Fruit fly (Drosophila melanogaster) whole organism, embryonic: ENCODE results near the gene ca.

Experiments
- Adf1 ChIP-seq: fragments of 200-800 bp; sonication (Bioruptor generic); IDR thresholded peaks from 2 replicates; pipeline ENCODE4 v1.3.6; 2022; ENCODE audit warnings: missing biosample characterization, missing genetic modification characterization
- Bgb ChIP-seq: fragments of 200-800 bp; sonication (Bioruptor generic); IDR thresholded peaks from 2 replicates; pipeline ENCODE4 v1.3.6; 2022; ENCODE audit warnings: missing biosample characterization, missing genetic modification characterization; ENCODE audit not compliant: partially characterized antibody
- CG12391 ChIP-seq: fragments of 200-800 bp; sonication (Bioruptor generic); optimal IDR thresholded peaks from 3 replicates; lab custom pipeline; 2018; ENCODE audit warnings: missing biosample characterization, mild to moderate bottlenecking, missing genetic modification characterization, moderate library complexity
- CG13287 ChIP-seq: fragments of 200-800 bp; sonication (Bioruptor generic); IDR thresholded peaks from 2 replicates; pipeline ENCODE4 v1.3.6; 2022; ENCODE audit warnings: missing biosample characterization, missing genetic modification characterization; ENCODE audit not compliant: partially characterized antibody
- CG15479 ChIP-seq: fragments of 200-800 bp; sonication (Bioruptor generic); optimal IDR thresholded peaks from 3 replicates; lab custom pipeline; 2019; ENCODE audit warnings: missing biosample characterization, mild to moderate bottlenecking, missing genetic modification characterization, moderate library complexity
- CG17186 ChIP-seq: fragments of 200-800 bp; sonication (Bioruptor generic); optimal IDR thresholded peaks from 3 replicates; lab custom pipeline; 2017; ENCODE audit warnings: missing biosample characterization, missing genetic modification reagents, missing genetic modification characterization
- CG2199 ChIP-seq: fragments of 200-800 bp; sonication (Bioruptor generic); IDR thresholded peaks from 3 replicates; pipeline ENCODE4 v1.3.6; 2022; ENCODE audit warnings: missing biosample characterization, missing genetic modification characterization
- CG2202 ChIP-seq: fragments of 200-800 bp; sonication (Bioruptor generic); optimal IDR thresholded peaks from 2 replicates; lab custom pipeline; 2018; ENCODE audit warnings: missing biosample characterization, mild to moderate bottlenecking, missing genetic modification characterization
- CG2889 ChIP-seq: fragments of 200-800 bp; sonication (Bioruptor generic); IDR thresholded peaks from 3 replicates; pipeline ENCODE4 v1.3.6; 2022; ENCODE audit warnings: missing biosample characterization, missing genetic modification characterization
- CG34224 ChIP-seq: fragments of 200-800 bp; sonication (Bioruptor generic); IDR thresholded peaks from 3 replicates; pipeline ENCODE4 v1.3.6; 2022; ENCODE audit warnings: missing biosample characterization, missing genetic modification characterization; ENCODE audit not compliant: partially characterized antibody
- CG42726 ChIP-seq: fragments of 200-800 bp; sonication (Bioruptor generic); IDR thresholded peaks from 2 replicates; pipeline ENCODE4 v1.3.6; 2022; ENCODE audit warnings: missing biosample characterization, missing genetic modification characterization; ENCODE audit not compliant: partially characterized antibody
- CG4360 ChIP-seq: fragments of 200-800 bp; sonication (Bioruptor generic); IDR thresholded peaks from 2 replicates; pipeline ENCODE4 v1.3.6; 2022; ENCODE audit warnings: missing biosample characterization, missing genetic modification characterization
- CG4617 ChIP-seq: fragments of 200-800 bp; sonication (Bioruptor generic); optimal IDR thresholded peaks from 3 replicates; lab custom pipeline; 2016; ENCODE audit warnings: missing biosample characterization, missing genetic modification characterization, borderline replicate concordance
- CG7963 ChIP-seq: fragments of 200-800 bp; sonication (Bioruptor generic); IDR thresholded peaks from 3 replicates; pipeline ENCODE4 v1.3.6; 2022; ENCODE audit warnings: missing biosample characterization, missing genetic modification characterization; ENCODE audit not compliant: partially characterized antibody
- Camta ChIP-seq: fragments of 200-800 bp; sonication (Bioruptor generic); optimal IDR thresholded peaks from 2 replicates; lab custom pipeline; 2016; ENCODE audit warnings: missing biosample characterization, missing genetic modification characterization
- D19A ChIP-seq: fragments of 200-800 bp; optimal IDR thresholded peaks from 3 replicates; lab custom pipeline; 2019; ENCODE audit warnings: missing biosample characterization, mild to moderate bottlenecking, missing genetic modification characterization, moderate library complexity
- D19B ChIP-seq: fragments of 200-800 bp; sonication (Bioruptor generic); optimal IDR thresholded peaks from 2 replicates; lab custom pipeline; 2017; ENCODE audit warnings: missing biosample characterization, mild to moderate bottlenecking, missing genetic modification characterization
- Ets65A ChIP-seq: fragments of 200-800 bp; sonication (Bioruptor generic); peaks from one replicate; lab custom pipeline; 2016; ENCODE audit warnings: missing biosample characterization, missing genetic modification characterization
- Fer1 ChIP-seq: fragments of 200-800 bp; sonication (Bioruptor generic); optimal IDR thresholded peaks from 2 replicates; lab custom pipeline; 2017; ENCODE audit warnings: missing biosample characterization, mild to moderate bottlenecking, missing genetic modification characterization
- Hr39 ChIP-seq: fragments of >200 bp; optimal IDR thresholded peaks from 2 replicates; lab custom pipeline; 2017
- Med ChIP-seq: fragments of 200-800 bp; sonication (Bioruptor generic); peaks from one replicate; lab custom pipeline; 2016; ENCODE audit warnings: missing biosample characterization, missing genetic modification characterization, mild to moderate bottlenecking, inconsistent platforms, moderate library complexity
- Myb ChIP-seq: fragments of 200-800 bp; sonication (Bioruptor generic); optimal IDR thresholded peaks from 2 replicates; lab custom pipeline; 2016; ENCODE audit warnings: missing biosample characterization, missing genetic modification characterization
- Oaz ChIP-seq: fragments of 200-800 bp; sonication (Bioruptor generic); IDR thresholded peaks from 2 replicates; pipeline ENCODE4 v1.3.6; 2022; ENCODE audit warnings: missing biosample characterization, missing genetic modification characterization
- Side ChIP-seq: fragments of 200-800 bp; sonication (Bioruptor generic); optimal IDR thresholded peaks from 2 replicates; lab custom pipeline; 2016; ENCODE audit warnings: missing biosample characterization, missing genetic modification characterization
- cad ChIP-seq: fragments of >200 bp; optimal IDR thresholded peaks from 2 replicates; lab custom pipeline; 2017; ENCODE audit warnings: missing biosample characterization, missing genetic modification characterization
- cas ChIP-seq: fragments of 200-800 bp; sonication (Bioruptor generic); IDR thresholded peaks from 2 replicates; pipeline ENCODE4 v1.3.6; 2022; ENCODE audit warnings: missing biosample characterization, missing genetic modification characterization
- cg ChIP-seq: fragments of 200-800 bp; sonication (Bioruptor generic); optimal IDR thresholded peaks from 3 replicates; lab custom pipeline; 2019; ENCODE audit warnings: missing biosample characterization, mild to moderate bottlenecking, missing genetic modification characterization, moderate library complexity
- chinmo ChIP-seq: fragments of 200-800 bp; sonication (Bioruptor generic); IDR thresholded peaks from 4 replicates; pipeline ENCODE4 v1.3.6; 2022; ENCODE audit warnings: missing biosample characterization, missing genetic modification characterization; ENCODE audit not compliant: partially characterized antibody
- disco-r ChIP-seq: fragments of 200-800 bp; sonication (Bioruptor generic); optimal IDR thresholded peaks from 2 replicates; lab custom pipeline; 2016; ENCODE audit warnings: missing biosample characterization, missing genetic modification characterization
- lmd ChIP-seq: fragments of 200-800 bp; sonication (Bioruptor generic); IDR thresholded peaks from 2 replicates; pipeline ENCODE4 v1.3.6; 2022; ENCODE audit warnings: missing biosample characterization, missing genetic modification characterization
- lola ChIP-seq, 3 experiments: fragments of >200 bp in 2 of 3; fragments of 200-800 bp in 1 of 3; sonication (Bioruptor generic) in 1 of 3; optimal IDR thresholded peaks; 2 replicates each; lab custom pipeline; 2017 to 2019; ENCODE audit warnings: missing biosample characterization in 3 of 3, missing genetic modification characterization in 3 of 3, mild to moderate bottlenecking in 1 of 3, moderate library complexity in 1 of 3
- nom ChIP-seq: fragments of 200-800 bp; sonication (Bioruptor generic); optimal IDR thresholded peaks from 2 replicates; lab custom pipeline; 2017; ENCODE audit warnings: missing biosample characterization, missing genetic modification characterization, mild to moderate bottlenecking, moderate library complexity, missing genetic modification reagents
- odd ChIP-seq: fragments of 200-800 bp; sonication (Bioruptor generic); optimal IDR thresholded peaks from 2 replicates; lab custom pipeline; 2017; ENCODE audit warnings: missing biosample characterization, mild to moderate bottlenecking, missing genetic modification characterization
- pan ChIP-seq, 4 experiments: fragments of >200 bp in 3 of 4; fragments of 200-800 bp in 1 of 4; sonication (Bioruptor generic) in 1 of 4; optimal IDR thresholded peaks in 3 of 4; IDR thresholded peaks in 1 of 4; 2 replicates each; pipeline versions ENCODE4 v1.3.6 to Lab custom; 2017 to 2022; ENCODE audit warnings: missing biosample characterization in 2 of 4, missing genetic modification characterization in 2 of 4, mixed read lengths in 1 of 4
- row ChIP-seq: fragments of 200-800 bp; sonication (Bioruptor generic); IDR thresholded peaks from 3 replicates; pipeline ENCODE4 v1.3.6; 2022; ENCODE audit warnings: missing biosample characterization, missing genetic modification characterization
- salm ChIP-seq: fragments of 200-800 bp; sonication (Bioruptor generic); optimal IDR thresholded peaks from 2 replicates; lab custom pipeline; 2018; ENCODE audit warnings: missing biosample characterization, mild to moderate bottlenecking, missing genetic modification characterization
- sd ChIP-seq: fragments of 200-800 bp; sonication (Bioruptor generic); optimal IDR thresholded peaks from 3 replicates; lab custom pipeline; 2018; ENCODE audit warnings: missing biosample characterization, mild to moderate bottlenecking, missing genetic modification characterization, moderate library complexity
- sens ChIP-seq: fragments of 200-800 bp; sonication (Bioruptor generic); peaks from one replicate; lab custom pipeline; 2016; ENCODE audit warnings: missing biosample characterization, missing genetic modification characterization
- seq ChIP-seq: fragments of 200-800 bp; sonication (Bioruptor generic); IDR thresholded peaks from 2 replicates; pipeline ENCODE4 v1.3.6; 2022; ENCODE audit warnings: missing biosample characterization, missing genetic modification characterization
- twi ChIP-seq: fragments of 200-800 bp; optimal IDR thresholded peaks from 2 replicates; lab custom pipeline; 2019; ENCODE audit warnings: missing biosample characterization, mild to moderate bottlenecking, missing genetic modification characterization, moderate library complexity
- unpg ChIP-seq: fragments of 200-800 bp; sonication (Bioruptor generic); optimal IDR thresholded peaks from 3 replicates; lab custom pipeline; 2018; ENCODE audit warnings: missing biosample characterization, mild to moderate bottlenecking, missing genetic modification characterization, moderate library complexity
- vnd ChIP-seq: fragments of 200-800 bp; sonication (Bioruptor generic); IDR thresholded peaks from 3 replicates; pipeline ENCODE4 v1.3.6; 2022; ENCODE audit warnings: missing biosample characterization, missing genetic modification characterization; ENCODE audit not compliant: partially characterized antibody
- z ChIP-seq: fragments of 200-800 bp; sonication (Bioruptor generic); IDR thresholded peaks from 3 replicates; pipeline ENCODE4 v1.3.6; 2022; ENCODE audit warnings: missing biosample characterization, missing genetic modification characterization
- zen ChIP-seq: fragments of 200-800 bp; sonication (Bioruptor generic); optimal IDR thresholded peaks from 3 replicates; lab custom pipeline; 2018; ENCODE audit warnings: missing biosample characterization, mild to moderate bottlenecking, missing genetic modification characterization, moderate library complexity

The ca gene

DNA sequence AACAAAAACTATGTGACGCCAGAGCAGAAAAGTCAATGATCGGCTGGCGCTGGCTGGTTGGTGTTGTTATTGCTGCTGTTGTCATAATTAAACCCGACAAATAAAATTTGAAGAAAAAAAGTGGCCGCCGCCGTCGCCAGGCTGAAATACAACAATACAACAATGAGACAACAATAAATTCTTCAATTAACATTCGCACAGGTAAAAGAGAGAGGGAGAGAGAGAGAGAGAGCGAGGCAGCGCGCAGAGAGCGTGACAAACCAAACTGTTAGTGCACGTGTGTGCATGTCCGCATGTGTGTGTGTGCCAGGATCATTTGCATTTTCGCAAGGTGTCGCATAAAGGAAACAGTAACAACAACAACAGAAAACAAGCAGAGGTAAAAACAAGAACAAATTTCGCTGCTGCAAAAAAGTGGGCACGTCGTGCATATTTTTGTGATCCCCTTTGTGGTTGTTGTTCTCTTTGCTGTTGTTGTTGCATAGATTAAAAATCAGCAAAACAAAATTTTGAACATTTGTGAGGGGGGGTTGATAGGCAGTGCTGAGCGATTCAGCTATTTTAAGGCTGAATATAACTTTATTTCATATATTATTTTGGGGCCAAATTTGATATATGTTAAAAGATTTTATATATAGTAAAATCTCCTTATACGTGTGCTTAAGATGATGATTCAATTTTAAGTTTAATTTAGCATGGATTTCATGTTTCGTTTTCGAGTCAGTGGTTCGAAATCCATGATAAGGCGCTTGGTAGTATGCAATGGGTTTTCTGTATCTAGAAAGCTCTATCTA, 42.2 kb upstream of the ca start (continued):
- TF ChIP-seq zen (tag; lab: Kevin White, UChicago) (peak; percentile 89), cg (peak; percentile 23), Fer1 (no peak), unpg (GFP tag; lab: Kevin White, UChicago) (no peak), CG4617 (no peak)

DNA sequence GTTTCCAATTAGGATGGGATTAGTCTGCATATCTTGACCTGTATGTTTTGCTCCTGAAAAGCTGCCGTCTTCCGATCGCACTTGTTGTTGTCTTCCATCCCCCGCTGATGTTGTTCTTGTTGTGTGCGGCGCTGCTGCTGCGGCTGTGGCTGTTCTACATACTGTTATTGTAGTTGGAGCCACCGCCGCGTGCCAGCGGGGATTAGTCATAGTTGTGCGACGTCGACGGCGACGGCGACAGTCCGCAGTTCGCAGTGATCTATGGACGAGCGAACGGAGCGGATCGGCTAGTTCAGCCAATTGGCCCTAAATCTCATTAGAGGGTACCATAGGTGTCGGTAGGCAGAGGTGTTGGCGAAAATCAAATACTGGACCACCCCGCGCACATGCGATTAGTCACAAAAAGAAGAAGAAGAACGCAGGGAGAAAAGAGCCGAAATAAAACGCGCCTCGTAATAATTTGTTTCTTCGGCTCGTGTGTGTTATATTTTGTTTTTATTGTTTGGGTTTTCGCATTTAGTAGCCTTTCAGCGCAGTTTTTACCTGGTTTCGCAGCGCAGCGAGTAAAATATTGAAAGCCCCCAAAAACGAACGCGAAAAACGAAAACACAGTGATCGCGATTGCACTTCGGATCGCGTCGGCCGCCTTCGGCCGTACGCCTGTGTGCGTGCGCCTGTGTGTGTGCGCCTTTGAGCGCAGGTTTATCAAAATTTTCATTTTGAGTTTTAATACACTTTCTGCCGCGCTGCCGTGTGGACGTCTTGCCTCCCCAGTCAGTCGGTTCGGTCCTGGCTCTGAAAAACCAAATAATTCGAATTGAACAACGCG, 41.1 kb upstream of the ca start, which contains the start of gene kay:
TSS of gene kay (plus strand) at position 729 of the 829 bp plus-strand sequence.
- TF ChIP-seq CG2202: no peak
- TF ChIP-seq chinmo (GFP tag; lab: Robert Waterston, UW): 0 out of 4 replicates have a peak, but pooled peaks have one; percentile 47
- no peak for TF ChIP-seq Myb (GFP tag; lab: Kevin White, UChicago)
- TF ChIP-seq cas (GFP tag; lab: Robert Waterston, UW): no peak
- TF ChIP-seq salm (tag; lab: Kevin White, UChicago): no peak
- TF ChIP-seq CG7963 (GFP tag; lab: Robert Waterston, UW): no peak
- TF ChIP-seq nom (GFP tag; lab: Kevin White, UChicago): peak; percentile 13
- peak; percentile 71 for TF ChIP-seq D19B (GFP tag; lab: Kevin White, UChicago)
- TF ChIP-seq odd (GFP tag; lab: Kevin White, UChicago): no peak
- peak; percentile 17; the same call in 1 of the 2 replicates for TF ChIP-seq CG4360
- TF ChIP-seq twi (tag; lab: Kevin White, UChicago): no peak
- peak; percentile 18 for TF ChIP-seq cad
- peak; percentile 72 for TF ChIP-seq sd (tag; lab: Kevin White, UChicago)
- TF ChIP-seq sens (GFP tag; lab: Kevin White, UChicago): peak; percentile 29
- no peak for TF ChIP-seq CG2889 (GFP tag; lab: Robert Waterston, UW)
- TF ChIP-seq CG13287 (GFP tag; lab: Robert Waterston, UW): 0 out of 2 replicates have a peak, but pooled peaks have one; percentile 7
- TF ChIP-seq Ets65A: peak; percentile 13
- peak; percentile 38 for TF ChIP-seq Med (GFP tag; lab: Kevin White, UChicago)
- TF ChIP-seq lola (GFP tag; optimal IDR thresholded peaks at IDR 0.05; lab: Kevin White, UChicago): no peak
- TF ChIP-seq Side (GFP tag; lab: Kevin White, UChicago): no peak
- no peak for TF ChIP-seq pan (optimal IDR thresholded peaks at IDR 0.05; lab: Kevin White, UChicago)
- TF ChIP-seq pan (GFP tag; optimal IDR thresholded peaks at IDR 0.05 in 1 of 2, IDR thresholded peaks at IDR 0.05 in 1 of 2): peak in 1 of 2 experiments; percentile 36
- peak; percentile 49 for TF ChIP-seq cg
- peak; percentile 26; the same call in 1 of the 3 replicates for TF ChIP-seq row
- no peak for TF ChIP-seq disco-r (GFP tag; lab: Kevin White, UChicago)
- TF ChIP-seq seq (GFP tag; lab: Robert Waterston, UW): no peak
- TF ChIP-seq lmd (GFP tag; lab: Robert Waterston, UW): no peak
- TF ChIP-seq D19A (tag; lab: Kevin White, UChicago): peak; percentile 29
- peak; percentile 70 for TF ChIP-seq Adf1 (GFP tag; lab: Robert Waterston, UW)
- 0 out of 3 replicates have a peak, but pooled peaks have one; percentile 25 for TF ChIP-seq CG34224
- TF ChIP-seq Camta (GFP tag; lab: Kevin White, UChicago): no peak
- TF ChIP-seq Oaz (GFP tag; lab: Robert Waterston, UW): 0 out of 2 replicates have a peak, but pooled peaks have one; percentile 24
- TF ChIP-seq CG42726 (GFP tag; lab: Robert Waterston, UW): 0 out of 2 replicates have a peak, but pooled peaks have one; percentile 19
- peak; percentile 57 for TF ChIP-seq CG15479
- TF ChIP-seq Bgb: peak; percentile 33; the same call in 1 of the 2 replicates
- TF ChIP-seq z (GFP tag; lab: Robert Waterston, UW): peak; percentile 56; the same call in 1 of the 3 replicates
- 0 out of 3 replicates have a peak, but pooled peaks have one; percentile 6 for TF ChIP-seq vnd (GFP tag; lab: Robert Waterston, UW)
- no peak for TF ChIP-seq CG17186 (GFP tag; lab: Kevin White, UChicago)
- no peak for TF ChIP-seq CG12391 (tag; lab: Kevin White, UChicago)
- peak; percentile 25 for TF ChIP-seq zen (tag; lab: Kevin White, UChicago)
- peak; percentile 97 for TF ChIP-seq Hr39 (lab: Kevin White, UChicago)
- peak; percentile 39; the same call in 1 of the 3 replicates for TF ChIP-seq CG2199 (GFP tag; lab: Robert Waterston, UW)
